Fruit fly (Drosophila melanogaster): ENCODE results near the gene Pka-C1.

DNA sequence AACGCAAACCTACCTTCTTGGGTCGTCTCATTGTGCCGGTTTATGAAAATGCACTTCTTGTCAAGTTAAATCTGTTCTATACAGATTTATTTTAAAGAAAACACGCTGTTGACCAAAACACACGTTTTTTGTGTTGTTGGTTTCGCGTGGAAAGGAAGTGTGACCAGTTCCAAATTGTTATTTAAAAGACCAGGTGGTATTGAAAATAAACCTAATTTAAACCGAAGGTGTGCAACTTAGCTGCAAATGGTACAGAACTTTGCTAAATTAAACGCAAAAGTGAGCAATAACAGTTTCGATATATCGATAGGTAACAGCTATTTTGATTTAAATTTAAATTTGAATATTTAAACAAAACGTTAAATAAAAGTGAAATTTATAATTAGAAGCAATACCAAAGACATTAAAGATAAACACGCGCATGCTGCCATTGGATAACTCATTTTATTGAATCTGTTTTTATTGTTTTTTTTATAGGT lies 12.0 kb upstream of the Pka-C1 start, which contains the start of gene CG4364:
- TF ChIP-seq CG8478 (optimal IDR thresholded peaks at IDR 0.05) (no peak), CTCF (optimal IDR thresholded peaks at IDR 0.05) (peak; percentile 26 to 49)
